Worm (Caenorhabditis elegans): ENCODE results near the gene F39F10.4.
A peak's percentile ranks its signal among the peaks of the same experiment; 100 is the strongest.

F39F10.4 gene

DNA sequence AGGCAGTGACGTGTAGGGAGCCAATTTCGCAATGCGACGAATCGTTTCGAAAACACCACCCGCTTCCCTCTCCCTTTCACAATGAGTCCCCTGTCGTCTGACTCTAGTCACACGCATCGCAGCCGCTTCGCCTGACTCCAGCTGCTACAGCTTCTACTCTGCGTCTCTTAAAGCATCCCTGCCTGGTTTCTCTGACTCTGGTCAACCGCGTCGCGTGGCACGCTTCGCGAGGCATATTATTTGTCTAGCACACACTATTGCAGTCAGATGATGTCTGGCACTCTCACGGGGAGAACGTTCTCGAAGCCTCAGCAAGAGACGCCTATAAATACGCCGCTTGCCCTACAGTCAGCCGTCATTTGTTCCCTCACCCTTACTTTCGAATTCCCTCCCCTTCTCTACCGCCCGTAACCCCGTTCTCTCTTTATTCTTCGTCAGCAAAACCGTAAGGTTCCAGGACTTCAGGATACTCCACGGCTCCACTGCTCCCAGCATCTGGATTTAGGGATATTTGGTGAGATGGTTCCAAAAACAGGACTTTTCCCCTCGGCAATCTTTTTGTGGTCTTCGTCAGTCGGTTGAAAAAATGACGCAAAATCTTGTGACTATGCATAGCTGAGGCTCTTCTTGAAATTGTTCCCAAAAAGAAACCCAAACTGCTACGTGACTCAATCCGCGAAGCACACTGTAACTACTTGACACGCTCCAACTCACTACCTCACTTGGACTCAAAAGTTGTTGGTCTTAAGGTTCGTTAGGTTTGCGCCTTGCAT lies 26.2 kb upstream of the F39F10.4 start (continued):
- TF ChIP-seq sea-2 (GFP tag; IDR thresholded peaks at IDR 0.05) (peak; percentile 77), ztf-22 (GFP tag; optimal IDR thresholded peaks at IDR 0.05) (peak; percentile 77), him-1 (tag; optimal IDR thresholded peaks at IDR 0.05) (no peak), B0035.1 (tag; optimal IDR thresholded peaks at IDR 0.05) (peak; percentile 87), atf-7 (tag; optimal IDR thresholded peaks at IDR 0.05) (peak; percentile 97), tbp1 (GFP tag; optimal IDR thresholded peaks at IDR 0.05) (peak; percentile 76), rcor-1 (GFP tag; IDR thresholded peaks at IDR 0.05) (peak; percentile 67), lin-35 (GFP tag; optimal IDR thresholded peaks at IDR 0.05) (peak in 2 of 3 experiments; percentile 40 to 59), ZK185.1 (tag; optimal IDR thresholded peaks at IDR 0.05; ENCODE audit: poor library complexity, severe bottlenecking) (peak; percentile 73), lir-1 (GFP tag; conservative IDR thresholded peaks at IDR 0.05) (peak; percentile 79), mel-28 (tag; optimal IDR thresholded peaks at IDR 0.05; ENCODE audit: borderline replicate concordance) (peak; percentile 87), ceh-40 (GFP tag; IDR thresholded peaks at IDR 0.05) (no peak), nfya-1 (tag; optimal IDR thresholded peaks at IDR 0.05; ENCODE audit: borderline replicate concordance, insufficient read depth) (no peak), K12H6.12 (tag; optimal IDR thresholded peaks at IDR 0.05) (peak; percentile 98), hrde-1 (tag; optimal IDR thresholded peaks at IDR 0.05; ENCODE audit: borderline replicate concordance) (no peak), nhr-90 (tag; optimal IDR thresholded peaks at IDR 0.05) (peak; percentile 63)

DNA sequence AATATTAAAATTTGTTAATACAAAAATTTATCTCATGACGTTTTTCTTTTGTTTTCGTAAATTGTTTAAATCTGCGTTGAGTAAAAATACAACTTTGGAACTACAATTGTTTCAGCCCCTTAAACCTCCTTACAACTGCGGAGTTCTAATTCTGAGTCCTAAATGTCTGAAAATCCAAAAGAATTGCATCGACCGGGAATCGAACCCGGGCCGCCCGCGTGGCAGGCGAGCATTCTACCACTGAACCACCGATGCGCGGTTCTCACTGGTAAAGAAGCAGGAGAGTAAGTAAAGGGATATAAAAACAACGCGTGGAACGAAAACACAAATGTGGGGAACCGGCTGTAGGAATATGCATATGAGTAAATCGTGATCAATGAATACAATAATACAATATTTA lies 24.6 kb upstream of the F39F10.4 start:
- TF ChIP-seq K12H6.12 (tag; optimal IDR thresholded peaks at IDR 0.05) (peak; percentile 49), rcor-1 (GFP tag; IDR thresholded peaks at IDR 0.05) (0 out of 2 replicates have a peak, but pooled peaks have one; percentile 48), unc-130 (GFP tag; optimal IDR thresholded peaks at IDR 0.05) (peak; percentile 6), rpc-1 (optimal IDR thresholded peaks at IDR 0.05) (peak; percentile 69), rpc-1 (tag; optimal IDR thresholded peaks at IDR 0.05) (peak; percentile 88), lin-26 (GFP tag; IDR thresholded peaks at IDR 0.05) (peak; percentile 87), chd-7 (tag; optimal IDR thresholded peaks at IDR 0.05) (peak; percentile 5), nhr-27 (tag; optimal IDR thresholded peaks at IDR 0.05) (no peak), F33H1.4 (GFP tag; IDR thresholded peaks at IDR 0.05) (no peak), egrh-3 (GFP tag; IDR thresholded peaks at IDR 0.05) (0 out of 2 replicates have a peak, but pooled peaks have one; percentile 27), Y56A3A.18 (GFP tag; IDR thresholded peaks at IDR 0.05) (peak; percentile 67; the same call in 1 of the 2 replicates), snpc-3.4 (tag; optimal IDR thresholded peaks at IDR 0.05) (peak; percentile 37), ets-4 (GFP tag; optimal IDR thresholded peaks at IDR 0.05) (no peak), let-526 (GFP tag; IDR thresholded peaks at IDR 0.05) (0 out of 2 replicates have a peak, but pooled peaks have one; percentile 8), lin-54 (GFP tag; optimal IDR thresholded peaks at IDR 0.05) (no peak), ztf-6 (GFP tag; IDR thresholded peaks at IDR 0.05) (no peak), D2030.7 (GFP tag; IDR thresholded peaks at IDR 0.05) (peak; percentile 79), egl-18 (GFP tag; IDR thresholded peaks at IDR 0.05) (peak; percentile 62; the same call in 1 of the 2 replicates), hmg-20 (GFP tag; IDR thresholded peaks at IDR 0.05) (peak; percentile 38; the same call in 1 of the 2 replicates), T26A5.8 (tag; optimal IDR thresholded peaks at IDR 0.05) (no peak), tbp1 (GFP tag; optimal IDR thresholded peaks at IDR 0.05) (peak; percentile 92), akir-1 (GFP tag; optimal IDR thresholded peaks at IDR 0.05) (no peak), B0019.2 (GFP tag; conservative IDR thresholded peaks at IDR 0.05) (no peak), aptf-2 (GFP tag; conservative IDR thresholded peaks at IDR 0.05) (no peak), zim-3 (tag; optimal IDR thresholded peaks at IDR 0.05) (peak; percentile 82), Y79H2A.3 (GFP tag; conservative IDR thresholded peaks at IDR 0.05) (no peak), hsf-1 (GFP tag; IDR thresholded peaks at IDR 0.05) (peak; percentile 46), nfyb-1 (GFP tag; IDR thresholded peaks at IDR 0.05) (no peak), F22D6.2 (tag; optimal IDR thresholded peaks at IDR 0.05) (no peak), bed-2 (GFP tag; IDR thresholded peaks at IDR 0.05) (no peak), ceh-100 (GFP tag; IDR thresholded peaks at IDR 0.05) (no peak), unc-62 (GFP tag; optimal IDR thresholded peaks at IDR 0.05) (no peak), fkh-3 (tag; optimal IDR thresholded peaks at IDR 0.05) (no peak)

Data from whole organism, young adult.